Worm (Caenorhabditis elegans): Measurements from ENCODE around the gene R13A1.5.

The R13A1.5 gene

ce11 chrIV:7230198-7230597 lies 38.6 kb upstream of the R13A1.5 start, which contains the start of gene cap-1 (continued):
- no peak for TF ChIP-seq ets-5 (GFP tag; IDR thresholded peaks at IDR 0.05)
- TF ChIP-seq lin-35 (GFP tag; optimal IDR thresholded peaks at IDR 0.05), result peak; percentile 54 to 78
- TF ChIP-seq nhr-28 (tag; optimal IDR thresholded peaks at IDR 0.05), result no peak
- TF ChIP-seq ceh-82 (tag; optimal IDR thresholded peaks at IDR 0.05), result peak; percentile 36 to 85 (median 67)
- TF ChIP-seq mef-2 (tag; optimal IDR thresholded peaks at IDR 0.05), result peak; percentile 2
- TF ChIP-seq fkh-4 (tag; optimal IDR thresholded peaks at IDR 0.05; ENCODE audit: borderline replicate concordance), result no peak
- no peak for TF ChIP-seq unc-30 (tag; optimal IDR thresholded peaks at IDR 0.05)
- no peak for TF ChIP-seq lin-39 (tag; optimal IDR thresholded peaks at IDR 0.05)
- peak; percentile 13 for TF ChIP-seq nhr-237 (tag; optimal IDR thresholded peaks at IDR 0.05)
- TF ChIP-seq unc-98 (GFP tag; IDR thresholded peaks at IDR 0.05), result no peak
- TF ChIP-seq C34B4.2 (tag; optimal IDR thresholded peaks at IDR 0.05), result no peak
- TF ChIP-seq nhr-47 (tag; optimal IDR thresholded peaks at IDR 0.05), result peak; percentile 62
- TF ChIP-seq blmp-1 (tag; optimal IDR thresholded peaks at IDR 0.05), result peak; percentile 83
- TF ChIP-seq pqm-1 (tag; optimal IDR thresholded peaks at IDR 0.05), result no peak
- no peak for TF ChIP-seq ceh-63 (GFP tag; optimal IDR thresholded peaks at IDR 0.05)
- TF ChIP-seq lin-15B (tag; optimal IDR thresholded peaks at IDR 0.05), result peak; percentile 69
- no peak for TF ChIP-seq nhr-76 (tag; optimal IDR thresholded peaks at IDR 0.05)
- no peak for TF ChIP-seq zip-4 (GFP tag; optimal IDR thresholded peaks at IDR 0.05)
- TF ChIP-seq Y116A8C.19 (tag; optimal IDR thresholded peaks at IDR 0.05; ENCODE audit: borderline replicate concordance), result no peak
- peak; percentile 62 for TF ChIP-seq nhr-20 (tag; optimal IDR thresholded peaks at IDR 0.05)
- TF ChIP-seq unc-130 (tag; optimal IDR thresholded peaks at IDR 0.05), result peak; percentile 85
- TF ChIP-seq rnt-1 (tag; optimal IDR thresholded peaks at IDR 0.05), result peak; percentile 77
- TF ChIP-seq ceh-88 (GFP tag; IDR thresholded peaks at IDR 0.05), result no peak; the same call in 1 of the 2 replicates
- no peak for TF ChIP-seq hpl-2 (GFP tag; optimal IDR thresholded peaks at IDR 0.05)
- no peak for TF ChIP-seq pag-3 (tag; optimal IDR thresholded peaks at IDR 0.05; ENCODE audit: borderline replicate concordance, insufficient read depth)
- peak; percentile 67 to 73 for TF ChIP-seq efl-1 (optimal IDR thresholded peaks at IDR 0.05)
- TF ChIP-seq efl-1 (GFP tag; optimal IDR thresholded peaks at IDR 0.05 in 1 of 2), result peak; percentile 63 to 89
- TF ChIP-seq tlp-1 (tag; optimal IDR thresholded peaks at IDR 0.05), result no peak
- peak; percentile 35 for TF ChIP-seq vab-15 (tag; optimal IDR thresholded peaks at IDR 0.05)
- peak; percentile 39 for TF ChIP-seq fkh-10 (GFP tag; optimal IDR thresholded peaks at IDR 0.05)
- TF ChIP-seq mab-9 (GFP tag; IDR thresholded peaks at IDR 0.05), result no peak
- no peak for TF ChIP-seq ama-1 (optimal IDR thresholded peaks at IDR 0.05)
- TF ChIP-seq snu-23 (GFP tag; optimal IDR thresholded peaks at IDR 0.05), result peak; percentile 80
- peak; percentile 31 for TF ChIP-seq nhr-90 (tag; optimal IDR thresholded peaks at IDR 0.05; ENCODE audit: poor library complexity)
- TF ChIP-seq fkh-8 (tag; optimal IDR thresholded peaks at IDR 0.05), result peak; percentile 68
- peak; percentile 25 for TF ChIP-seq unc-86 (tag; optimal IDR thresholded peaks at IDR 0.05)
- TF ChIP-seq C16A3.4 (tag; optimal IDR thresholded peaks at IDR 0.05), result peak; percentile 82
- peak in 1 of 2 experiments; percentile 40 for TF ChIP-seq mdl-1 (tag; optimal IDR thresholded peaks at IDR 0.05)
- TF ChIP-seq ztf-4 (tag; optimal IDR thresholded peaks at IDR 0.05), result no peak
- no peak for TF ChIP-seq ceh-8 (GFP tag; optimal IDR thresholded peaks at IDR 0.05)
- TF ChIP-seq nhr-11 (tag; optimal IDR thresholded peaks at IDR 0.05), result no peak
- peak; percentile 64 for TF ChIP-seq xbp-1 (tag; optimal IDR thresholded peaks at IDR 0.05)
- no peak for TF ChIP-seq aha-1 (tag; optimal IDR thresholded peaks at IDR 0.05)
- TF ChIP-seq mep-1 (tag; optimal IDR thresholded peaks at IDR 0.05), result peak; percentile 89
- TF ChIP-seq nhr-71 (tag; optimal IDR thresholded peaks at IDR 0.05), result peak; percentile 78
- TF ChIP-seq ceh-90 (tag; optimal IDR thresholded peaks at IDR 0.05), result no peak
- TF ChIP-seq snpc-4 (tag; optimal IDR thresholded peaks at IDR 0.05), result peak; percentile 46
- TF ChIP-seq lin-13 (GFP tag; optimal IDR thresholded peaks at IDR 0.05), result no peak
- TF ChIP-seq nhr-85 (tag), result peak; percentile 53
- TF ChIP-seq fos-1 (tag; optimal IDR thresholded peaks at IDR 0.05), result peak; percentile 58
- peak; percentile 66 for TF ChIP-seq skn-1 (tag; optimal IDR thresholded peaks at IDR 0.05)
- TF ChIP-seq ces-1 (GFP tag; optimal IDR thresholded peaks at IDR 0.05), result no peak
- TF ChIP-seq grh-1 (GFP tag; IDR thresholded peaks at IDR 0.05), result no peak
- TF ChIP-seq zag-1 (tag; optimal IDR thresholded peaks at IDR 0.05), result no peak
- no peak for TF ChIP-seq sup-37 (GFP tag; optimal IDR thresholded peaks at IDR 0.05)

Data from whole organism, L1 larva.